Fruit fly (Drosophila melanogaster) whole organism, embryonic: ENCODE results near the gene CG10353.

ENCODE experiments used
- Awh ChIP-seq: fragments of 200-800 bp; sonication (Bioruptor generic); IDR thresholded peaks from 2 replicates; pipeline ENCODE4, ENCODE4 v1.3.6; 2022; ENCODE audit warnings: missing biosample characterization, missing genetic modification characterization
- Bgb ChIP-seq: fragments of 200-800 bp; sonication (Bioruptor generic); IDR thresholded peaks from 2 replicates; pipeline ENCODE4 v1.3.6; 2022; ENCODE audit warnings: missing biosample characterization, missing genetic modification characterization; ENCODE audit not compliant: partially characterized antibody
- BtbVII ChIP-seq: fragments of 200-800 bp; sonication (Bioruptor generic); optimal IDR thresholded peaks from 3 replicates; lab custom pipeline; 2017; ENCODE audit warnings: missing biosample characterization, mild to moderate bottlenecking, missing genetic modification characterization
- CG16779 ChIP-seq: fragments of 200-800 bp; sonication (Bioruptor generic); IDR thresholded peaks from 2 replicates; pipeline ENCODE4 v1.3.6; 2022; ENCODE audit warnings: missing biosample characterization, missing genetic modification characterization
- CG16863 ChIP-seq: fragments of 200-800 bp; sonication (Bioruptor generic); optimal IDR thresholded peaks from 3 replicates; lab custom pipeline; 2016; ENCODE audit warnings: missing biosample characterization, missing genetic modification characterization
- CG17829 ChIP-seq: fragments of 200-800 bp; optimal IDR thresholded peaks from 2 replicates; lab custom pipeline; 2019; ENCODE audit warnings: missing biosample characterization, mild to moderate bottlenecking, missing genetic modification characterization, moderate library complexity
- CG31224 ChIP-seq: fragments of 200-800 bp; sonication (Bioruptor generic); IDR thresholded peaks from 2 replicates; pipeline ENCODE4 v1.3.6; 2022; ENCODE audit warnings: missing biosample characterization, missing genetic modification characterization
- CG34376 ChIP-seq: fragments of 200-800 bp; sonication (Bioruptor generic); optimal IDR thresholded peaks from 2 replicates; lab custom pipeline; 2018; ENCODE audit warnings: missing biosample characterization, mild to moderate bottlenecking, missing genetic modification characterization
- CG4854 ChIP-seq: fragments of 200-800 bp; sonication (Bioruptor generic); optimal IDR thresholded peaks from 2 replicates; lab custom pipeline; 2016; ENCODE audit warnings: missing biosample characterization, missing genetic modification characterization, inconsistent platforms
- CG6272 ChIP-seq: fragments of 200-800 bp; sonication (Bioruptor generic); IDR thresholded peaks from 2 replicates; pipeline ENCODE4 v1.3.6; 2022; ENCODE audit warnings: missing biosample characterization, missing genetic modification characterization
- CG6683 ChIP-seq: fragments of 200-800 bp; sonication (Bioruptor generic); optimal IDR thresholded peaks from 2 replicates; lab custom pipeline; 2017; ENCODE audit warnings: missing biosample characterization, mild to moderate bottlenecking, missing genetic modification characterization, missing genetic modification reagents
- CG7963 ChIP-seq: fragments of 200-800 bp; sonication (Bioruptor generic); IDR thresholded peaks from 3 replicates; pipeline ENCODE4 v1.3.6; 2022; ENCODE audit warnings: missing biosample characterization, missing genetic modification characterization; ENCODE audit not compliant: partially characterized antibody
- Camta ChIP-seq: fragments of 200-800 bp; sonication (Bioruptor generic); optimal IDR thresholded peaks from 2 replicates; lab custom pipeline; 2016; ENCODE audit warnings: missing biosample characterization, missing genetic modification characterization
- Dp ChIP-seq: fragments of 200-800 bp; sonication (Bioruptor generic); optimal IDR thresholded peaks from 2 replicates; lab custom pipeline; 2018; ENCODE audit warnings: missing biosample characterization, mild to moderate bottlenecking, missing genetic modification characterization, moderate library complexity
- Drgx ChIP-seq: fragments of 200-800 bp; sonication (Bioruptor generic); IDR thresholded peaks from 2 replicates; pipeline ENCODE4 v1.3.6; 2022; ENCODE audit warnings: missing biosample characterization, missing genetic modification characterization
- E2f2 ChIP-seq: fragments of 200-800 bp; sonication (Bioruptor generic); IDR thresholded peaks from 2 replicates; pipeline ENCODE4 v1.3.6; 2022; ENCODE audit warnings: missing biosample characterization, missing genetic modification characterization
- Elba2 ChIP-seq: fragments of 200-800 bp; sonication (Bioruptor generic); optimal IDR thresholded peaks from 3 replicates; lab custom pipeline; 2016; ENCODE audit warnings: missing biosample characterization, missing genetic modification characterization
- Fer3 ChIP-seq: fragments of 200-800 bp; sonication (Bioruptor generic); optimal IDR thresholded peaks from 2 replicates; lab custom pipeline; 2018; ENCODE audit warnings: missing biosample characterization, mild to moderate bottlenecking, missing genetic modification characterization, moderate library complexity
- Gug ChIP-seq: fragments of 200-800 bp; sonication (Bioruptor generic); IDR thresholded peaks from 4 replicates; pipeline ENCODE4 v1.3.6; 2022; ENCODE audit warnings: missing biosample characterization, missing genetic modification characterization
- Hr3 ChIP-seq: fragments of 200-800 bp; sonication (Bioruptor generic); optimal IDR thresholded peaks from 3 replicates; lab custom pipeline; 2016; ENCODE audit warnings: missing biosample characterization, missing genetic modification characterization
- Hr51 ChIP-seq, 2 experiments: fragments of 200-800 bp; sonication (Bioruptor generic); optimal IDR thresholded peaks; 2 replicates in 1 of 2; 3 replicates in 1 of 2; lab custom pipeline; 2016 to 2018; ENCODE audit warnings: missing biosample characterization in 2 of 2, missing genetic modification characterization in 2 of 2, mild to moderate bottlenecking in 1 of 2, moderate library complexity in 1 of 2
- Jarid2 ChIP-seq: fragments of 200-800 bp; sonication (Bioruptor generic); optimal IDR thresholded peaks from 3 replicates; lab custom pipeline; 2017; ENCODE audit warnings: mild to moderate bottlenecking, missing biosample characterization, missing genetic modification reagents, missing genetic modification characterization
- Max ChIP-seq: fragments of 200-800 bp; sonication (Bioruptor generic); optimal IDR thresholded peaks from 2 replicates; lab custom pipeline; 2016; ENCODE audit warnings: missing biosample characterization, mild to moderate bottlenecking, missing genetic modification characterization
- Med ChIP-seq: fragments of 200-800 bp; sonication (Bioruptor generic); peaks from one replicate; lab custom pipeline; 2016; ENCODE audit warnings: missing biosample characterization, missing genetic modification characterization, mild to moderate bottlenecking, inconsistent platforms, moderate library complexity
- Oli ChIP-seq: fragments of 200-800 bp; sonication (Bioruptor generic); optimal IDR thresholded peaks from 2 replicates; lab custom pipeline; 2018; ENCODE audit warnings: missing biosample characterization, mild to moderate bottlenecking, missing genetic modification characterization, moderate library complexity
- Opbp ChIP-seq: fragments of 200-800 bp; sonication (Bioruptor generic); IDR thresholded peaks from 3 replicates; pipeline ENCODE4 v1.3.6; 2022; ENCODE audit warnings: missing biosample characterization, missing genetic modification characterization; ENCODE audit not compliant: partially characterized antibody
- Optix ChIP-seq: fragments of 200-800 bp; sonication (Bioruptor generic); IDR thresholded peaks from 3 replicates; pipeline ENCODE4 v1.3.6; 2022; ENCODE audit warnings: missing biosample characterization, missing genetic modification characterization
- Poxn ChIP-seq: fragments of 200-800 bp; sonication (Bioruptor generic); IDR thresholded peaks from 2 replicates; pipeline ENCODE4 v1.3.6; 2022; ENCODE audit warnings: missing biosample characterization, missing genetic modification characterization
- Tbp ChIP-seq: fragments of >200 bp; optimal IDR thresholded peaks from 2 replicates; lab custom pipeline; 2018; ENCODE audit warnings: missing biosample characterization, missing genetic modification characterization
- ac ChIP-seq: fragments of 200-800 bp; sonication (Bioruptor generic); optimal IDR thresholded peaks from 3 replicates; lab custom pipeline; 2017; ENCODE audit warnings: missing biosample characterization, mild to moderate bottlenecking, missing genetic modification characterization
- cg ChIP-seq: fragments of 200-800 bp; sonication (Bioruptor generic); optimal IDR thresholded peaks from 3 replicates; lab custom pipeline; 2019; ENCODE audit warnings: missing biosample characterization, mild to moderate bottlenecking, missing genetic modification characterization, moderate library complexity
- chif ChIP-seq, 2 experiments: fragments of 200-800 bp; sonication (Bioruptor generic); optimal IDR thresholded peaks; 3 replicates each; lab custom pipeline; 2016; ENCODE audit warnings: missing biosample characterization in 2 of 2, missing genetic modification characterization in 2 of 2
- dysf ChIP-seq: fragments of 200-800 bp; sonication (Bioruptor generic); IDR thresholded peaks from 3 replicates; pipeline ENCODE4 v1.3.6; 2022; ENCODE audit warnings: missing biosample characterization, missing genetic modification characterization
- fd3F ChIP-seq: fragments of 200-800 bp; sonication (Bioruptor generic); optimal IDR thresholded peaks from 2 replicates; lab custom pipeline; 2018; ENCODE audit warnings: missing biosample characterization, mild to moderate bottlenecking, missing genetic modification characterization, moderate library complexity
- gcm2 ChIP-seq: fragments of 200-800 bp; sonication (Bioruptor generic); optimal IDR thresholded peaks from 2 replicates; lab custom pipeline; 2016; ENCODE audit warnings: missing biosample characterization, missing genetic modification characterization
- grau ChIP-seq: fragments of 200-800 bp; optimal IDR thresholded peaks from 3 replicates; lab custom pipeline; 2019; ENCODE audit warnings: missing biosample characterization, mild to moderate bottlenecking, missing genetic modification characterization, moderate library complexity
- hth ChIP-seq: fragments of >200 bp; optimal IDR thresholded peaks from 2 replicates; lab custom pipeline; 2017; ENCODE audit warnings: inconsistent platforms
- lov ChIP-seq, 2 experiments: fragments of 200-800 bp in 1 of 2; fragments of >200 bp in 1 of 2; sonication (Bioruptor generic) in 1 of 2; IDR thresholded peaks in 1 of 2; optimal IDR thresholded peaks in 1 of 2; 2 replicates in 1 of 2; 3 replicates in 1 of 2; pipeline versions ENCODE4 v1.3.6 to Lab custom; 2017 to 2022; ENCODE audit warnings: missing biosample characterization in 1 of 2, missing genetic modification characterization in 1 of 2
- pros ChIP-seq: fragments of 200-800 bp; sonication (Bioruptor generic); optimal IDR thresholded peaks from 3 replicates; lab custom pipeline; 2019; ENCODE audit warnings: missing biosample characterization, mild to moderate bottlenecking, missing genetic modification characterization, moderate library complexity
- ro ChIP-seq: fragments of 200-800 bp; sonication (Bioruptor generic); IDR thresholded peaks from 2 replicates; pipeline ENCODE4 v1.3.6; 2022; ENCODE audit warnings: missing biosample characterization, missing genetic modification characterization
- sd ChIP-seq: fragments of 200-800 bp; sonication (Bioruptor generic); optimal IDR thresholded peaks from 3 replicates; lab custom pipeline; 2018; ENCODE audit warnings: missing biosample characterization, mild to moderate bottlenecking, missing genetic modification characterization, moderate library complexity
- sna ChIP-seq: fragments of 200-800 bp; sonication (Bioruptor generic); IDR thresholded peaks from 2 replicates; pipeline ENCODE4 v1.3.6; 2022; ENCODE audit warnings: missing biosample characterization, missing genetic modification characterization; ENCODE audit not compliant: partially characterized antibody
- tgo ChIP-seq: fragments of 200-800 bp; sonication (Bioruptor generic); IDR thresholded peaks from 3 replicates; pipeline ENCODE4 v1.3.6; 2022; ENCODE audit warnings: missing biosample characterization, missing genetic modification characterization
- trh ChIP-seq: fragments of 200-800 bp; sonication (Bioruptor generic); optimal IDR thresholded peaks from 2 replicates; lab custom pipeline; 2016; ENCODE audit warnings: missing biosample characterization, missing genetic modification characterization
- vfl ChIP-seq: fragments of 200-800 bp; sonication (Bioruptor generic); optimal IDR thresholded peaks from 2 replicates; lab custom pipeline; 2016; ENCODE audit warnings: missing biosample characterization, missing genetic modification characterization
- wek ChIP-seq: fragments of 200-800 bp; sonication (Bioruptor generic); optimal IDR thresholded peaks from 3 replicates; lab custom pipeline; 2018; ENCODE audit warnings: missing biosample characterization, mild to moderate bottlenecking, missing genetic modification characterization, moderate library complexity
- zen2 ChIP-seq: fragments of 200-800 bp; sonication (Bioruptor generic); IDR thresholded peaks from 3 replicates; pipeline ENCODE4 v1.3.6; 2022; ENCODE audit warnings: missing biosample characterization, missing genetic modification characterization; ENCODE audit not compliant: partially characterized antibody
- zfh1 ChIP-seq: fragments of 200-800 bp; sonication (Bioruptor generic); IDR thresholded peaks from 3 replicates; pipeline ENCODE4 v1.3.6; 2022; ENCODE audit warnings: missing biosample characterization, missing genetic modification characterization

CG10353 gene

dm6 chrX:11857522-11858438 is 29.2 kb downstream of the CG10353 start (continued):
- TF ChIP-seq CG16863 (GFP tag; lab: Kevin White, UChicago) = peak; percentile 35
- TF ChIP-seq Jarid2 (GFP tag; lab: Kevin White, UChicago) = peak; percentile 24
- peak; percentile 39 to 57 for TF ChIP-seq chif (GFP tag; optimal IDR thresholded peaks at IDR 0.05; lab: Kevin White, UChicago)
- no peak for TF ChIP-seq Elba2 (GFP tag; lab: Kevin White, UChicago)
- TF ChIP-seq Gug = peak; percentile 70; the same call in 3 of the 4 replicates
- no peak for TF ChIP-seq Tbp (GFP tag; lab: Kevin White, UChicago)
- TF ChIP-seq ro (GFP tag; lab: Robert Waterston, UW) = no peak
- TF ChIP-seq Camta (GFP tag; lab: Kevin White, UChicago) = peak; percentile 81
- TF ChIP-seq wek (GFP tag; lab: Kevin White, UChicago) = no peak
- no peak for TF ChIP-seq CG34376
- TF ChIP-seq zfh1 (GFP tag; lab: Robert Waterston, UW) = peak; percentile 86
- peak; percentile 41 for TF ChIP-seq Max
- TF ChIP-seq hth (lab: Kevin White, UChicago) = no peak
- TF ChIP-seq Bgb (GFP tag; lab: Robert Waterston, UW) = no peak
- peak; percentile 93 for TF ChIP-seq CG17829 (tag; lab: Kevin White, UChicago)
- no peak for TF ChIP-seq lov (optimal IDR thresholded peaks at IDR 0.05; lab: Kevin White, UChicago)
- peak; percentile 62; the same call in 1 of the 3 replicates for TF ChIP-seq lov (GFP tag; IDR thresholded peaks at IDR 0.05; lab: Robert Waterston, UW)
- no peak for TF ChIP-seq Opbp
- TF ChIP-seq Hr3 (GFP tag; lab: Kevin White, UChicago) = peak; percentile 22
- TF ChIP-seq CG16779 (GFP tag; lab: Robert Waterston, UW) = no peak
- TF ChIP-seq CG4854 (GFP tag; lab: Kevin White, UChicago) = peak; percentile 11
- TF ChIP-seq Optix = peak; percentile 58; the same call in 1 of the 3 replicates

- TF ChIP-seq Fer3 (tag; lab: Kevin White, UChicago) = no peak
- no peak for TF ChIP-seq cg (GFP tag; lab: Kevin White, UChicago)
- TF ChIP-seq vfl (GFP tag; lab: Kevin White, UChicago) = no peak
- TF ChIP-seq CG31224 (GFP tag; lab: Robert Waterston, UW) = no peak
- no peak for TF ChIP-seq trh (GFP tag; lab: Kevin White, UChicago)
- TF ChIP-seq dysf (GFP tag; lab: Robert Waterston, UW) = no peak
- TF ChIP-seq Awh = no peak
- no peak for TF ChIP-seq CG7963 (GFP tag; lab: Robert Waterston, UW)
- TF ChIP-seq gcm2 (GFP tag; lab: Kevin White, UChicago) = no peak
- no peak for TF ChIP-seq sna (GFP tag; lab: Robert Waterston, UW)
- TF ChIP-seq ac (GFP tag; lab: Kevin White, UChicago) = no peak
- TF ChIP-seq tgo (GFP tag; lab: Robert Waterston, UW) = no peak
- no peak for TF ChIP-seq Poxn
- TF ChIP-seq CG6683 = no peak
- peak; percentile 12 for TF ChIP-seq Dp
- TF ChIP-seq Hr51 (GFP tag; optimal IDR thresholded peaks at IDR 0.05; lab: Kevin White, UChicago) = no peak
- TF ChIP-seq E2f2 (GFP tag; lab: Robert Waterston, UW) = peak; percentile 40
- peak; percentile 39; the same call in 1 of the 2 replicates for TF ChIP-seq Drgx
- TF ChIP-seq fd3F = no peak
- TF ChIP-seq zen2 (GFP tag; lab: Robert Waterston, UW) = no peak
- peak; percentile 58 for TF ChIP-seq Med (GFP tag; lab: Kevin White, UChicago)
- no peak for TF ChIP-seq BtbVII
- no peak for TF ChIP-seq grau (tag; lab: Kevin White, UChicago)
- peak; percentile 16 for TF ChIP-seq sd (tag; lab: Kevin White, UChicago)
- TF ChIP-seq CG6272 (GFP tag; lab: Robert Waterston, UW) = no peak
- no peak for TF ChIP-seq Oli (tag; lab: Kevin White, UChicago)
- TF ChIP-seq pros = no peak
Observed at dm6 chrX:11856867-11857266, 30.1 kb downstream of the CG10353 start.
